Fruit fly (Drosophila melanogaster) Kc167 (cell line): Measurements from ENCODE around the gene Gtpx.

Source experiments
- Myc ChIP-seq: fragments of >200 bp; optimal IDR thresholded peaks from 2 replicates; lab custom pipeline; 2017; ENCODE audit warnings: missing external identifiers
- Sin3A ChIP-seq: fragments of >200 bp; optimal IDR thresholded peaks from 2 replicates; lab custom pipeline; 2018; ENCODE audit warnings: missing external identifiers
- psq ChIP-seq: fragments of >200 bp; optimal IDR thresholded peaks from 2 replicates; lab custom pipeline; 2017; ENCODE audit warnings: missing external identifiers
- ttk ChIP-seq: sonication (Bioruptor generic); optimal IDR thresholded peaks from 2 replicates; lab custom pipeline; 2017; ENCODE audit warnings: missing external identifiers

dm6 chr3L:3350572-3351343 is 24.7 kb downstream of the Gtpx start:
- no peak for TF ChIP-seq ttk (lab: Kevin White, UChicago)
- no peak for TF ChIP-seq psq (lab: Kevin White, UChicago)
- TF ChIP-seq Myc (lab: Kevin White, UChicago), result no peak
- TF ChIP-seq Sin3A (lab: Kevin White, UChicago), result no peak
